Worm (Caenorhabditis elegans) whole organism, L4 larva: Measurements from ENCODE around the gene T01E8.1.
A peak's percentile ranks its signal among the peaks of the same experiment; 100 is the strongest.

Source experiments
- D1046.2 ChIP-seq: fragments of 200-800 bp; sonication (Bioruptor generic); IDR thresholded peaks from 2 replicates; pipeline ENCODE4 v1.3.6; 2022; ENCODE audit warnings: missing genetic modification characterization, missing compliant biosample characterization
- F44E2.7 ChIP-seq: fragments of 200-800 bp; sonication (Bioruptor generic); IDR thresholded peaks from 2 replicates; pipeline ENCODE4 v2.1.2; 2022; ENCODE audit warnings: missing genetic modification characterization, missing compliant biosample characterization
- F49E8.2 ChIP-seq: sonication (generic microtip); optimal IDR thresholded peaks from 2 replicates; lab custom pipeline; 2016; ENCODE audit warnings: missing compliant biosample characterization, mild to moderate bottlenecking, missing genetic modification characterization, borderline replicate concordance
- T26A8.4 ChIP-seq: fragments of 200-800 bp; sonication (Bioruptor generic); IDR thresholded peaks from 2 replicates; pipeline ENCODE4 v1.3.6; 2022; ENCODE audit warnings: missing genetic modification characterization, missing compliant biosample characterization
- Y48G9A.11 ChIP-seq: fragments of 200-800 bp; sonication (Bioruptor generic); IDR thresholded peaks from 2 replicates; pipeline ENCODE4 v1.3.6; 2022; ENCODE audit warnings: missing genetic modification reagents, missing genetic modification characterization, missing compliant biosample characterization
- ZK337.2 ChIP-seq: fragments of 200-800 bp; sonication (Bioruptor generic); IDR thresholded peaks from 2 replicates; pipeline ENCODE4 v1.3.6; 2022; ENCODE audit warnings: missing genetic modification reagents, missing genetic modification characterization, missing compliant biosample characterization
- ZK546.5 ChIP-seq, 2 experiments: sonication (generic microtip); optimal IDR thresholded peaks; 2 replicates each; lab custom pipeline; 2017; ENCODE audit warnings: missing biosample characterization in 2 of 2, missing genetic modification characterization in 2 of 2
- aha-1 ChIP-seq: fragments of 150-350 bp; peaks from one replicate; lab custom pipeline; 2014; ENCODE audit warnings: missing biosample characterization, missing genetic modification characterization
- ama-1 ChIP-seq: fragments of 150-350 bp; optimal IDR thresholded peaks from 2 replicates; lab custom pipeline; 2014; ENCODE audit warnings: inconsistent platforms, mixed read lengths
- ceh-28 ChIP-seq: fragments of 150-350 bp; optimal IDR thresholded peaks from 2 replicates; lab custom pipeline; 2014; ENCODE audit warnings: missing biosample characterization, missing genetic modification reagents, missing genetic modification characterization
- ceh-32 ChIP-seq: sonication (generic microtip); optimal IDR thresholded peaks from 2 replicates; lab custom pipeline; 2016; ENCODE audit warnings: mild to moderate bottlenecking, missing genetic modification characterization, missing compliant biosample characterization; ENCODE audit not compliant: poor library complexity
- ceh-44 ChIP-seq: fragments of 200-800 bp; sonication (Bioruptor generic); IDR thresholded peaks from 2 replicates; pipeline ENCODE4 v1.3.6; 2022; ENCODE audit warnings: missing genetic modification reagents, missing genetic modification characterization, missing compliant biosample characterization
- ceh-82 ChIP-seq: sonication (generic microtip); optimal IDR thresholded peaks from 2 replicates; lab custom pipeline; 2017; ENCODE audit warnings: missing biosample characterization, missing genetic modification characterization
- ces-1 ChIP-seq: fragments of 150-350 bp; sonication (generic microtip); optimal IDR thresholded peaks from 4 replicates; lab custom pipeline; 2014; ENCODE audit warnings: missing biosample characterization, missing genetic modification reagents, missing genetic modification characterization
- daf-12 ChIP-seq: fragments of 150-350 bp; optimal IDR thresholded peaks from 2 replicates; lab custom pipeline; 2014; ENCODE audit warnings: missing biosample characterization, missing genetic modification reagents, missing genetic modification characterization
- daf-16 ChIP-seq, 3 experiments: sonication (generic microtip); optimal IDR thresholded peaks; 2 replicates each; lab custom pipeline; 2016 to 2017; ENCODE audit warnings: missing genetic modification characterization in 3 of 3, missing genetic modification reagents in 3 of 3, mild to moderate bottlenecking in 2 of 3, missing compliant biosample characterization in 2 of 3, missing biosample characterization in 1 of 3, moderate library complexity in 1 of 3
- daf-8 ChIP-seq: fragments of 200-800 bp; sonication (Bioruptor generic); IDR thresholded peaks from 2 replicates; pipeline ENCODE4 v1.3.6; 2022; ENCODE audit warnings: missing genetic modification characterization, missing compliant biosample characterization
- dpl-1 ChIP-seq: fragments of 150-350 bp; optimal IDR thresholded peaks from 2 replicates; lab custom pipeline; 2014; ENCODE audit warnings: missing biosample characterization, missing genetic modification reagents, missing genetic modification characterization
- dve-1 ChIP-seq: sonication (generic microtip); optimal IDR thresholded peaks from 2 replicates; lab custom pipeline; 2017; ENCODE audit warnings: antibody characterized with exemption, mild to moderate bottlenecking, missing genetic modification characterization, missing compliant biosample characterization; ENCODE audit not compliant: insufficient read depth
- egl-27 ChIP-seq: sonication (generic microtip); optimal IDR thresholded peaks from 3 replicates; lab custom pipeline; 2017; ENCODE audit warnings: missing biosample characterization, missing genetic modification reagents, missing genetic modification characterization
- hif-1 ChIP-seq, 2 experiments: sonication (generic microtip); optimal IDR thresholded peaks; 2 replicates each; lab custom pipeline; 2016 to 2017; ENCODE audit warnings: missing compliant biosample characterization in 2 of 2, missing genetic modification characterization in 2 of 2, missing genetic modification reagents in 2 of 2, missing genotype in 2 of 2, mild to moderate bottlenecking in 1 of 2
- hmg-1.1 ChIP-seq: fragments of 200-800 bp; sonication (Bioruptor generic); IDR thresholded peaks from 2 replicates; pipeline ENCODE4 v1.3.6; 2022; ENCODE audit warnings: missing genetic modification reagents, missing genetic modification characterization, missing compliant biosample characterization
- jun-1 ChIP-seq: fragments of 150-350 bp; optimal IDR thresholded peaks from 2 replicates; lab custom pipeline; 2014; ENCODE audit warnings: missing biosample characterization, missing genetic modification reagents, missing genetic modification characterization
- lim-7 ChIP-seq: fragments of 200-800 bp; sonication (Bioruptor generic); IDR thresholded peaks from 2 replicates; pipeline ENCODE4 v1.3.6; 2022; ENCODE audit warnings: missing genetic modification characterization, missing compliant biosample characterization
- lin-29 ChIP-seq: fragments of 200-800 bp; sonication (Bioruptor generic); IDR thresholded peaks from 2 replicates; pipeline ENCODE4 v1.3.6; 2022; ENCODE audit warnings: missing genetic modification reagents, missing genetic modification characterization, missing compliant biosample characterization
- lin-38 ChIP-seq: fragments of 200-800 bp; sonication (Bioruptor generic); IDR thresholded peaks from 2 replicates; pipeline ENCODE4 v1.3.6; 2022; ENCODE audit warnings: missing genetic modification reagents, missing genetic modification characterization, missing compliant biosample characterization
- lir-3 ChIP-seq: sonication (generic microtip); optimal IDR thresholded peaks from 2 replicates; lab custom pipeline; 2016; ENCODE audit warnings: mild to moderate bottlenecking, missing genetic modification characterization, missing compliant biosample characterization
- mdl-1 ChIP-seq, 2 experiments: fragments of 150-350 bp in 1 of 2; sonication (generic microtip) in 1 of 2; optimal IDR thresholded peaks; 2 replicates each; lab custom pipeline; 2014 to 2017; ENCODE audit warnings: missing biosample characterization in 2 of 2, missing genetic modification characterization in 2 of 2
- mep-1 ChIP-seq: fragments of 150-350 bp; sonication (generic microtip); optimal IDR thresholded peaks from 3 replicates; lab custom pipeline; 2014; ENCODE audit warnings: missing biosample characterization, missing genetic modification characterization
- mes-2 ChIP-seq: sonication (generic microtip); optimal IDR thresholded peaks from 2 replicates; lab custom pipeline; 2016; ENCODE audit warnings: missing genotype, mild to moderate bottlenecking, missing genetic modification characterization, missing compliant biosample characterization; ENCODE audit not compliant: poor library complexity, severe bottlenecking
- mxl-2 ChIP-seq: fragments of 200-800 bp; sonication (Bioruptor generic); conservative IDR thresholded peaks from 2 replicates; pipeline ENCODE4 v1.3.6; 2022; ENCODE audit warnings: missing genetic modification reagents, missing genetic modification characterization, missing compliant biosample characterization
- mxl-3 ChIP-seq: fragments of 200-800 bp; sonication (Bioruptor generic); optimal IDR thresholded peaks from 2 replicates; lab custom pipeline; 2018; ENCODE audit warnings: mild to moderate bottlenecking, missing genetic modification characterization, missing compliant biosample characterization
- nhr-10 ChIP-seq: fragments of 150-350 bp; optimal IDR thresholded peaks from 2 replicates; lab custom pipeline; 2014; ENCODE audit warnings: missing biosample characterization, missing genetic modification characterization
- nhr-237 ChIP-seq: sonication (generic microtip); optimal IDR thresholded peaks from 2 replicates; lab custom pipeline; 2017; ENCODE audit warnings: missing biosample characterization, missing genetic modification characterization
- nhr-28 ChIP-seq: fragments of 150-350 bp; optimal IDR thresholded peaks from 2 replicates; lab custom pipeline; 2014; ENCODE audit warnings: missing biosample characterization, missing genetic modification characterization
- nhr-42 ChIP-seq: fragments of 200-800 bp; sonication (Bioruptor generic); IDR thresholded peaks from 2 replicates; pipeline ENCODE4 v1.3.6; 2022; ENCODE audit warnings: missing genetic modification characterization, missing compliant biosample characterization
- nhr-6 ChIP-seq: fragments of 150-350 bp; optimal IDR thresholded peaks from 2 replicates; lab custom pipeline; 2014; ENCODE audit warnings: missing biosample characterization, missing genetic modification characterization
- nhr-76 ChIP-seq: fragments of 150-350 bp; optimal IDR thresholded peaks from 2 replicates; lab custom pipeline; 2014; ENCODE audit warnings: missing biosample characterization, missing genetic modification characterization
- rbr-2 ChIP-seq: sonication (generic microtip); optimal IDR thresholded peaks from 2 replicates; lab custom pipeline; 2016; ENCODE audit warnings: missing genotype, missing genetic modification characterization, missing compliant biosample characterization
- sdz-12 ChIP-seq: fragments of 200-800 bp; sonication (Bioruptor generic); optimal IDR thresholded peaks from 2 replicates; lab custom pipeline; 2018; ENCODE audit warnings: mild to moderate bottlenecking, missing genetic modification characterization, missing compliant biosample characterization
- set-16 ChIP-seq: fragments of 200-800 bp; sonication (Bioruptor generic); IDR thresholded peaks from 2 replicates; pipeline ENCODE4 v1.3.6; 2022; ENCODE audit warnings: missing genetic modification reagents, missing genetic modification characterization, missing compliant biosample characterization
- snpc-1.2 ChIP-seq: fragments of 200-800 bp; sonication (Bioruptor generic); IDR thresholded peaks from 2 replicates; pipeline ENCODE4 v1.3.6; 2022; ENCODE audit warnings: missing genetic modification reagents, missing genetic modification characterization, missing compliant biosample characterization
- tag-97 ChIP-seq: fragments of 200-800 bp; sonication (Bioruptor generic); IDR thresholded peaks from 2 replicates; pipeline ENCODE4 v1.3.6; 2022; ENCODE audit warnings: missing genetic modification characterization, missing compliant biosample characterization
- zip-2 ChIP-seq: fragments of 150-350 bp; optimal IDR thresholded peaks from 2 replicates; lab custom pipeline; 2014; ENCODE audit warnings: missing biosample characterization, missing genetic modification characterization

The T01E8.1 gene

ce11 chrII:10174338-10174737 lies 32.2 kb upstream of the T01E8.1 start, which contains the start of gene F33H1.4 (continued):
- TF ChIP-seq T26A8.4 (GFP tag; lab: Robert Waterston, UW) (peak; percentile 25; the same call in 1 of the 2 replicates), mdl-1 (tag; optimal IDR thresholded peaks at IDR 0.05; lab: Kevin White, UChicago) (no peak), nhr-76 (tag; lab: Kevin White, UChicago) (no peak), set-16 (no peak), daf-12 (no peak), ama-1 (lab: Kevin White, UChicago) (peak; percentile 57), zip-2 (tag; lab: Kevin White, UChicago) (no peak), tag-97 (no peak), ceh-28 (tag; lab: Kevin White, UChicago) (peak; percentile 51), ceh-32 (tag; lab: Kevin White, UChicago) (no peak), F44E2.7 (GFP tag; lab: Robert Waterston, UW) (no peak), nhr-28 (tag; lab: Kevin White, UChicago) (peak; percentile 12), mes-2 (peak; percentile 80), snpc-1.2 (GFP tag; lab: Robert Waterston, UW) (no peak), lin-29 (GFP tag; lab: Robert Waterston, UW) (0 out of 2 replicates have a peak, but pooled peaks have one; percentile 19), egl-27 (no peak), D1046.2 (GFP tag; lab: Robert Waterston, UW) (no peak), rbr-2 (peak; percentile 3), ceh-82 (tag; lab: Kevin White, UChicago) (no peak), daf-8 (GFP tag; lab: Robert Waterston, UW) (no peak), ZK337.2 (GFP tag; lab: Robert Waterston, UW) (no peak), F49E8.2 (peak; percentile 8), aha-1 (tag; lab: Kevin White, UChicago) (no peak), Y48G9A.11 (0 out of 2 replicates have a peak, but pooled peaks have one; percentile 6), daf-16 (GFP tag; optimal IDR thresholded peaks at IDR 0.05; lab: Kevin White, UChicago) (no peak), daf-16 (tag; optimal IDR thresholded peaks at IDR 0.05; lab: Kevin White, UChicago) (no peak), dpl-1 (GFP tag; lab: Kevin White, UChicago) (peak; percentile 47), nhr-42 (GFP tag; lab: Robert Waterston, UW) (0 out of 2 replicates have a peak, but pooled peaks have one; percentile 15), dve-1 (tag; lab: Kevin White, UChicago) (no peak), nhr-237 (tag; lab: Kevin White, UChicago) (no peak), lin-38 (peak; percentile 57; the same call in 1 of the 2 replicates), mxl-3 (GFP tag; lab: Kevin White, UChicago) (no peak), hif-1 (tag; optimal IDR thresholded peaks at IDR 0.05; lab: Kevin White, UChicago) (no peak), ZK546.5 (tag; optimal IDR thresholded peaks at IDR 0.05; lab: Kevin White, UChicago) (no peak), hmg-1.1 (GFP tag; lab: Robert Waterston, UW) (peak; percentile 74), nhr-6 (tag; lab: Kevin White, UChicago) (no peak), jun-1 (no peak)

- no peak for TF ChIP-seq lim-7
- TF ChIP-seq, all 104 proteins: peak for 0
Measured at ce11 chrII:10182634-10183033, 23.9 kb upstream of the T01E8.1 start, which contains the start of gene srd-1. TSS of gene srd-1 (minus strand) at chrII:10182734.

DNA sequence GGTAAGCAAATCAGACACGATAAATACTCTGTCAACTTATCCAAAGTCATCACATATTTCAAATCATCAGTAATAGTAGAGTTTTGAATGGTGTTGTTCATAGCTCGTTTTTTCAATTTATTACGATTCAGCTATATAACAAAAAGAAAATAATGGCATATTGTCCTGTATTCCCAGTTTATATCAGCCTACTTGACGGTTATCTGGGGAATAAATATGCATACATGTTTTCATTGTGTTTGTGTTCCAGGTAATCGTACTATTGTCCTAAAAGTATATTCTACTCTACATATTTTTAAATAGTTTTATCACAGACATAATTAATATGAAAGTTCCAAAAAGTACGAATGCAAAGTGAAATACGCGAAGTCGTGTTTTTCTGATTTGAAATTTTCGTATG lies 18.7 kb upstream of the T01E8.1 start, which contains the start of gene srd-2:
srd-2 (minus strand) TSS at position 101 of the 400 bp plus-strand sequence.
- TF ChIP-seq ceh-28 (tag; lab: Kevin White, UChicago) (no peak), mep-1 (tag; lab: Kevin White, UChicago) (no peak), mxl-2 (GFP tag; lab: Robert Waterston, UW) (no peak), lir-3 (no peak), ceh-44 (GFP tag; lab: Robert Waterston, UW) (no peak), lim-7 (no peak), sdz-12 (no peak), nhr-10 (tag; lab: Kevin White, UChicago) (no peak), aha-1 (tag; lab: Kevin White, UChicago) (no peak), ces-1 (GFP tag; lab: Kevin White, UChicago) (no peak), hmg-1.1 (GFP tag; lab: Robert Waterston, UW) (no peak)
